Worm (Caenorhabditis elegans): ENCODE data around the gene F41G4.7.

ce11 chrX:16836304-16836703 is at the start of gene F41G4.7:
- TF ChIP-seq W03F9.2 (tag; optimal IDR thresholded peaks at IDR 0.05) (no peak), him-1 (tag; optimal IDR thresholded peaks at IDR 0.05) (no peak)
